Worm (Caenorhabditis elegans) whole organism, late embryonic: ENCODE results near the gene B0507.3.

ENCODE experiments used
- ama-1 ChIP-seq: fragments of 150-350 bp; optimal IDR thresholded peaks from 2 replicates; lab custom pipeline; 2014
- elt-4 ChIP-seq: sonication (generic microtip); optimal IDR thresholded peaks from 2 replicates; lab custom pipeline; 2016; ENCODE audit warnings: missing genetic modification characterization, missing compliant biosample characterization
- hlh-8 ChIP-seq: sonication (generic microtip); optimal IDR thresholded peaks from 2 replicates; lab custom pipeline; 2016; ENCODE audit warnings: missing genotype, missing genetic modification characterization, missing compliant biosample characterization
- nhr-11 ChIP-seq: fragments of 150-350 bp; optimal IDR thresholded peaks from 2 replicates; lab custom pipeline; 2014; ENCODE audit warnings: missing biosample characterization, missing genetic modification characterization
- pag-3 ChIP-seq: sonication (generic microtip); optimal IDR thresholded peaks from 2 replicates; lab custom pipeline; 2016; ENCODE audit warnings: missing compliant biosample characterization, missing genetic modification characterization, borderline replicate concordance
- tbx-2 ChIP-seq: sonication (generic microtip); optimal IDR thresholded peaks from 2 replicates; lab custom pipeline; 2016; ENCODE audit warnings: missing genetic modification characterization, missing compliant biosample characterization

ce11 chrV:8782112-8782511, 13.4 kb downstream of the B0507.3 start:
- no peak for TF ChIP-seq pag-3 (tag; lab: Kevin White, UChicago)
- no peak for TF ChIP-seq elt-4 (tag; lab: Kevin White, UChicago)
- no peak for TF ChIP-seq hlh-8
- no peak for TF ChIP-seq ama-1 (lab: Kevin White, UChicago)
- no peak for TF ChIP-seq nhr-11
- no peak for TF ChIP-seq tbx-2 (tag; lab: Kevin White, UChicago)
